Worm (Caenorhabditis elegans) whole organism, L1 larva: ENCODE results near the gene K09H11.4.

Source experiments
- C34B4.2 ChIP-seq: sonication (generic microtip); optimal IDR thresholded peaks from 2 replicates; lab custom pipeline; 2017; ENCODE audit warnings: mild to moderate bottlenecking, missing genetic modification characterization, missing compliant biosample characterization
- aly-2 ChIP-seq: fragments of 150-350 bp; optimal IDR thresholded peaks from 2 replicates; lab custom pipeline; 2014; ENCODE audit warnings: missing biosample characterization, missing genetic modification characterization
- ama-1 ChIP-seq: fragments of 150-350 bp; optimal IDR thresholded peaks from 2 replicates; lab custom pipeline; 2014
- dpl-1 ChIP-seq, 3 experiments: fragments of 150-350 bp in 2 of 3; sonication (generic microtip) in 1 of 3; optimal IDR thresholded peaks; 2 replicates each; lab custom pipeline; 2014 to 2017; ENCODE audit warnings: missing biosample characterization in 3 of 3, missing genetic modification characterization in 3 of 3, missing genetic modification reagents in 3 of 3
- egl-13 ChIP-seq: sonication (generic microtip); optimal IDR thresholded peaks from 2 replicates; lab custom pipeline; 2016; ENCODE audit warnings: missing genotype, missing genetic modification reagents, missing genetic modification characterization, missing compliant biosample characterization
- elt-3 ChIP-seq, 6 experiments: fragments of 150-350 bp in 1 of 6; sonication (generic microtip); optimal IDR thresholded peaks; 2 replicates each; lab custom pipeline; 2017 to 2018; ENCODE audit warnings: missing biosample characterization in 6 of 6, missing genetic modification characterization in 6 of 6, inconsistent platforms in 1 of 6
- lin-13 ChIP-seq: fragments of 150-350 bp; optimal IDR thresholded peaks from 2 replicates; lab custom pipeline; 2014; ENCODE audit warnings: missing biosample characterization, missing genetic modification reagents, missing genetic modification characterization
- lsy-2 ChIP-seq, 2 experiments: fragments of 150-350 bp; optimal IDR thresholded peaks; 2 replicates each; lab custom pipeline; 2014; ENCODE audit warnings: missing biosample characterization in 2 of 2, missing genetic modification characterization in 2 of 2
- mdl-1 ChIP-seq, 2 experiments: fragments of 150-350 bp; optimal IDR thresholded peaks; 2 replicates each; lab custom pipeline; 2014 to 2017; ENCODE audit warnings: missing biosample characterization in 2 of 2, missing genetic modification characterization in 2 of 2, inconsistent platforms in 1 of 2
- nhr-90 ChIP-seq: sonication (generic microtip); optimal IDR thresholded peaks from 2 replicates; lab custom pipeline; 2016; ENCODE audit warnings: mild to moderate bottlenecking, missing genetic modification characterization, missing compliant biosample characterization; ENCODE audit not compliant: poor library complexity
- ztf-11 ChIP-seq, 2 experiments: sonication (generic microtip); optimal IDR thresholded peaks; 2 replicates each; lab custom pipeline; 2016 to 2017; ENCODE audit warnings: missing genetic modification characterization in 2 of 2, missing biosample characterization in 1 of 2, missing compliant biosample characterization in 1 of 2

DNA sequence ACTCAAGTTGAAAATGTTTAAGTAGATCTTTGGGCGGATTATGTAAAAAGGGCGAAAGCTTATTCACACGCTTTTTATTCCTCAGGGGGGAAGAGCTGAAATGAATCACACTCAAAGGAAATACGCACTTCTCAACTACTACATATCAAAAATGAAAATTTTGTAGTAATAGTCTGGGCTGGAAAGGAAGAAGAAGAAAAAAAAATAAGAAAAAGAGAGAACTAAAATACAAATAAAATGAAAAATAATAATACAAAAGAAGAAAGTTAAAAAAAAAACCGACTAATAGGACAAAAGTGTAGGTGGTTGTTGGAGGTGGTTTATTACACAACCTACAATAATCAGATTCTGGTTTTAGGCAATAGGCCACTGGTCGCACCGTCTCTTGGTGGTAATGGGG is 9.7 kb upstream of the K09H11.4 start, which contains the start of gene K09H11.6:
- TF ChIP-seq dpl-1 (GFP tag; optimal IDR thresholded peaks at IDR 0.05; lab: Kevin White, UChicago): no peak
- no peak for TF ChIP-seq egl-13
- no peak for TF ChIP-seq lsy-2 (tag; optimal IDR thresholded peaks at IDR 0.05; lab: Kevin White, UChicago)
- no peak for TF ChIP-seq lin-13
- TF ChIP-seq elt-3 (tag; optimal IDR thresholded peaks at IDR 0.05; lab: Kevin White, UChicago): no peak
- TF ChIP-seq aly-2 (tag; lab: Kevin White, UChicago): no peak
- TF ChIP-seq mdl-1 (tag; optimal IDR thresholded peaks at IDR 0.05; lab: Kevin White, UChicago): no peak
- TF ChIP-seq ama-1 (lab: Kevin White, UChicago): no peak
- no peak for TF ChIP-seq ztf-11 (tag; optimal IDR thresholded peaks at IDR 0.05; lab: Kevin White, UChicago)
- no peak for TF ChIP-seq C34B4.2 (tag; lab: Kevin White, UChicago)
- no peak for TF ChIP-seq nhr-90
